Worm (Caenorhabditis elegans): ENCODE results near the gene hlh-14.

DNA sequence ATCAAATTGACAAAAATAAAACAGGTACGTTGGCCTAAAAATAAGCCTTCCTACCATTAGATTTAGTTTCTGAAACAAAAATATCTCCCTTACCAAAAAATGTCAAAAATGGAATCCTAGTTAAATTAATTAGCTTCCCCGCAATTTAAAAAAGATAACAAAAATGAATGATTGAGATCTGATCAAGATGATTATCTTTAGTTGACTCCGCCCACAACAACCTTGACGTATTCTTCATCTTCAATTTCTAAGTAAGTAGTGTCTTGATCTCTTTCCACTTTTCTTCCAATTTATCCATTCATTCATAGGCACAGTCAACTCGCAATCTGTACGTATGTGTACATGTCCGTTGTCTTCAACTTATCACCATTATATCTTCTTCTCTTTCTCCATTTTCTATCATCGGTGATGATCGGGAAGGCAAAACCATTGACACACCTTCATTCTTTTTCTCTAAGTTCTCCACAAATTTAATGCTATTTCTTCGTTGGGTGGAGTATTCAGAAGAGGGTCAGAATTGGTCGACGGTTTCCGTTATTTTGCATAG, 29.7 kb upstream of the hlh-14 start:
- TF ChIP-seq him-1 (tag; optimal IDR thresholded peaks at IDR 0.05) (no peak), W03F9.2 (tag; optimal IDR thresholded peaks at IDR 0.05) (no peak)
